Fruit fly (Drosophila melanogaster) whole organism, embryonic: ENCODE measurements around the gene CG13077.

Experiments used
- Asciz ChIP-seq: fragments of 200-800 bp; sonication (Bioruptor generic); optimal IDR thresholded peaks from 2 replicates; lab custom pipeline; 2017; ENCODE audit warnings: missing biosample characterization, mild to moderate bottlenecking, missing genetic modification characterization, missing genetic modification reagents
- CG10267 ChIP-seq: fragments of 200-800 bp; sonication (Bioruptor generic); optimal IDR thresholded peaks from 2 replicates; lab custom pipeline; 2018; ENCODE audit warnings: missing biosample characterization, mild to moderate bottlenecking, missing genetic modification characterization, moderate library complexity
- CG10274 ChIP-seq: fragments of 200-800 bp; sonication (Bioruptor generic); optimal IDR thresholded peaks from 3 replicates; lab custom pipeline; 2017; ENCODE audit warnings: missing biosample characterization, mild to moderate bottlenecking, missing genetic modification characterization
- CG12071 ChIP-seq: fragments of 200-800 bp; sonication (Bioruptor generic); optimal IDR thresholded peaks from 3 replicates; lab custom pipeline; 2018; ENCODE audit warnings: missing biosample characterization, mild to moderate bottlenecking, missing genetic modification characterization
- CG12104 ChIP-seq: fragments of 200-800 bp; sonication (Bioruptor generic); optimal IDR thresholded peaks from 3 replicates; lab custom pipeline; 2016; ENCODE audit warnings: missing biosample characterization, missing genetic modification characterization
- CG1233 ChIP-seq: fragments of 200-800 bp; sonication (Bioruptor generic); optimal IDR thresholded peaks from 4 replicates; lab custom pipeline; 2018; ENCODE audit warnings: missing biosample characterization, mild to moderate bottlenecking, missing genetic modification characterization
- CG13775 ChIP-seq: fragments of 200-800 bp; sonication (Bioruptor generic); optimal IDR thresholded peaks from 3 replicates; lab custom pipeline; 2017; ENCODE audit warnings: missing biosample characterization, mild to moderate bottlenecking, missing genetic modification characterization
- CG14965 ChIP-seq: fragments of 200-800 bp; sonication (Bioruptor generic); optimal IDR thresholded peaks from 2 replicates; lab custom pipeline; 2016; ENCODE audit warnings: missing biosample characterization, missing genetic modification characterization, borderline replicate concordance
- CG15269 ChIP-seq: fragments of 200-800 bp; sonication (Bioruptor generic); optimal IDR thresholded peaks from 2 replicates; lab custom pipeline; 2018; ENCODE audit warnings: missing biosample characterization, mild to moderate bottlenecking, missing genetic modification characterization, moderate library complexity
- CG16863 ChIP-seq: fragments of 200-800 bp; sonication (Bioruptor generic); optimal IDR thresholded peaks from 3 replicates; lab custom pipeline; 2016; ENCODE audit warnings: missing biosample characterization, missing genetic modification characterization
- CG17359 ChIP-seq: fragments of 200-800 bp; sonication (Bioruptor generic); optimal IDR thresholded peaks from 3 replicates; lab custom pipeline; 2018; ENCODE audit warnings: missing biosample characterization, mild to moderate bottlenecking, missing genetic modification characterization, moderate library complexity
- CG17568 ChIP-seq: fragments of 200-800 bp; sonication (Bioruptor generic); optimal IDR thresholded peaks from 2 replicates; lab custom pipeline; 2018; ENCODE audit warnings: missing biosample characterization, mild to moderate bottlenecking, missing genetic modification characterization, moderate library complexity
- CG17802 ChIP-seq: fragments of 200-800 bp; sonication (Bioruptor generic); optimal IDR thresholded peaks from 2 replicates; lab custom pipeline; 2018; ENCODE audit warnings: missing biosample characterization, mild to moderate bottlenecking, missing genetic modification characterization, moderate library complexity
- CG2120 ChIP-seq: fragments of 200-800 bp; sonication (Bioruptor generic); optimal IDR thresholded peaks from 3 replicates; lab custom pipeline; 2016; ENCODE audit warnings: missing biosample characterization, missing genetic modification characterization
- CG2712 ChIP-seq: fragments of 200-800 bp; optimal IDR thresholded peaks from 3 replicates; lab custom pipeline; 2019; ENCODE audit warnings: missing biosample characterization, mild to moderate bottlenecking, missing genetic modification characterization, moderate library complexity
- CG32772 ChIP-seq: fragments of 200-800 bp; sonication (Bioruptor generic); IDR thresholded peaks from 2 replicates; pipeline ENCODE4 v1.3.6; 2022; ENCODE audit warnings: missing biosample characterization, missing genetic modification characterization
- CG5245 ChIP-seq: fragments of 200-800 bp; sonication (Bioruptor generic); optimal IDR thresholded peaks from 3 replicates; lab custom pipeline; 2016; ENCODE audit warnings: missing biosample characterization, missing genetic modification characterization
- CG7839 ChIP-seq: fragments of 200-800 bp; sonication (Bioruptor generic); optimal IDR thresholded peaks from 3 replicates; lab custom pipeline; 2018; ENCODE audit warnings: missing biosample characterization, mild to moderate bottlenecking, missing genetic modification characterization, moderate library complexity
- CG8089 ChIP-seq: fragments of 200-800 bp; sonication (Bioruptor generic); optimal IDR thresholded peaks from 3 replicates; lab custom pipeline; 2016; ENCODE audit warnings: missing biosample characterization, missing genetic modification characterization
- CG8290 ChIP-seq, 3 experiments: fragments of 200-800 bp; sonication (Bioruptor generic); optimal IDR thresholded peaks; 2 replicates each; lab custom pipeline; 2016 to 2019; ENCODE audit warnings: missing biosample characterization in 3 of 3, missing genetic modification characterization in 3 of 3, mild to moderate bottlenecking in 2 of 3, moderate library complexity in 1 of 3
- CG8924 ChIP-seq: fragments of 200-800 bp; optimal IDR thresholded peaks from 3 replicates; lab custom pipeline; 2019; ENCODE audit warnings: missing biosample characterization, mild to moderate bottlenecking, missing genetic modification characterization, moderate library complexity
- CG9817 ChIP-seq: fragments of 200-800 bp; sonication (Bioruptor generic); optimal IDR thresholded peaks from 2 replicates; lab custom pipeline; 2018; ENCODE audit warnings: missing biosample characterization, mild to moderate bottlenecking, missing genetic modification characterization, moderate library complexity
- Dfd ChIP-seq, 2 experiments: fragments of >200 bp; optimal IDR thresholded peaks; 2 replicates each; lab custom pipeline; 2017; ENCODE audit warnings: missing biosample characterization in 2 of 2, missing genetic modification characterization in 2 of 2
- Doc3 ChIP-seq: fragments of 200-800 bp; sonication (Bioruptor generic); IDR thresholded peaks from 3 replicates; pipeline ENCODE4 v1.3.6; 2022; ENCODE audit warnings: missing biosample characterization, missing genetic modification characterization; ENCODE audit not compliant: partially characterized antibody
- Fer1 ChIP-seq: fragments of 200-800 bp; sonication (Bioruptor generic); optimal IDR thresholded peaks from 2 replicates; lab custom pipeline; 2017; ENCODE audit warnings: missing biosample characterization, mild to moderate bottlenecking, missing genetic modification characterization
- HmgD ChIP-seq: fragments of 200-800 bp; sonication (Bioruptor generic); optimal IDR thresholded peaks from 3 replicates; lab custom pipeline; 2016; ENCODE audit warnings: missing biosample characterization, missing genetic modification characterization
- Hr3 ChIP-seq: fragments of 200-800 bp; sonication (Bioruptor generic); optimal IDR thresholded peaks from 3 replicates; lab custom pipeline; 2016; ENCODE audit warnings: missing biosample characterization, missing genetic modification characterization
- MESR4 ChIP-seq: fragments of 200-800 bp; sonication (Bioruptor generic); optimal IDR thresholded peaks from 2 replicates; lab custom pipeline; 2018; ENCODE audit warnings: missing biosample characterization, mild to moderate bottlenecking, missing genetic modification characterization, moderate library complexity
- MTF-1 ChIP-seq: fragments of 200-800 bp; sonication (Bioruptor generic); optimal IDR thresholded peaks from 2 replicates; lab custom pipeline; 2018; ENCODE audit warnings: missing biosample characterization, mild to moderate bottlenecking, missing genetic modification characterization, borderline replicate concordance
- Mad ChIP-seq: fragments of 200-800 bp; sonication (Bioruptor generic); optimal IDR thresholded peaks from 2 replicates; lab custom pipeline; 2016; ENCODE audit warnings: missing biosample characterization, missing genetic modification characterization
- Oli ChIP-seq: fragments of 200-800 bp; sonication (Bioruptor generic); optimal IDR thresholded peaks from 2 replicates; lab custom pipeline; 2018; ENCODE audit warnings: missing biosample characterization, mild to moderate bottlenecking, missing genetic modification characterization, moderate library complexity
- al ChIP-seq: fragments of 200-800 bp; sonication (Bioruptor generic); IDR thresholded peaks from 2 replicates; pipeline ENCODE4 v1.3.6; 2022; ENCODE audit warnings: missing biosample characterization, missing genetic modification characterization
- ara ChIP-seq: fragments of 200-800 bp; sonication (Bioruptor generic); IDR thresholded peaks from 2 replicates; pipeline ENCODE4 v1.3.6; 2022; ENCODE audit warnings: missing biosample characterization, missing genetic modification characterization
- bbx ChIP-seq: fragments of 200-800 bp; sonication (Bioruptor generic); IDR thresholded peaks from 2 replicates; pipeline ENCODE4 v1.3.6; 2022; ENCODE audit warnings: missing biosample characterization, missing genetic modification characterization; ENCODE audit not compliant: partially characterized antibody
- ci ChIP-seq: fragments of 200-800 bp; sonication (Bioruptor generic); IDR thresholded peaks from 3 replicates; pipeline ENCODE4 v1.3.6; 2022; ENCODE audit warnings: missing biosample characterization, missing genetic modification characterization
- da ChIP-seq: fragments of 200-800 bp; sonication (Bioruptor generic); optimal IDR thresholded peaks from 2 replicates; lab custom pipeline; 2016; ENCODE audit warnings: missing biosample characterization, missing genetic modification characterization
- dan ChIP-seq: fragments of 200-800 bp; sonication (Bioruptor generic); IDR thresholded peaks from 2 replicates; pipeline ENCODE4 v1.3.6; 2022; ENCODE audit warnings: missing biosample characterization, missing genetic modification characterization
- en ChIP-seq: fragments of 200-800 bp; sonication (Bioruptor generic); optimal IDR thresholded peaks from 2 replicates; lab custom pipeline; 2016; ENCODE audit warnings: missing biosample characterization, missing genetic modification characterization
- fru ChIP-seq: fragments of >200 bp; optimal IDR thresholded peaks from 2 replicates; lab custom pipeline; 2017
- her ChIP-seq: fragments of 200-800 bp; sonication (Bioruptor generic); optimal IDR thresholded peaks from 2 replicates; lab custom pipeline; 2016; ENCODE audit warnings: missing biosample characterization, missing genetic modification characterization
- lab ChIP-seq: fragments of 200-800 bp; sonication (Bioruptor generic); optimal IDR thresholded peaks from 3 replicates; lab custom pipeline; 2017; ENCODE audit warnings: missing biosample characterization, missing genetic modification characterization, mild to moderate bottlenecking, moderate library complexity, missing genetic modification reagents
- sc ChIP-seq, 3 experiments: fragments of >200 bp in 2 of 3; fragments of 200-800 bp in 1 of 3; sonication (Bioruptor generic) in 1 of 3; optimal IDR thresholded peaks; 2 replicates in 2 of 3; 3 replicates in 1 of 3; lab custom pipeline; 2017; ENCODE audit warnings: mild to moderate bottlenecking in 1 of 3, missing biosample characterization in 1 of 3, missing genetic modification characterization in 1 of 3, missing genetic modification reagents in 1 of 3
- sens ChIP-seq: fragments of 200-800 bp; sonication (Bioruptor generic); peaks from one replicate; lab custom pipeline; 2016; ENCODE audit warnings: missing biosample characterization, missing genetic modification characterization
- tgo ChIP-seq: fragments of 200-800 bp; sonication (Bioruptor generic); IDR thresholded peaks from 3 replicates; pipeline ENCODE4 v1.3.6; 2022; ENCODE audit warnings: missing biosample characterization, missing genetic modification characterization
- tin ChIP-seq: fragments of 200-800 bp; sonication (Bioruptor generic); optimal IDR thresholded peaks from 3 replicates; lab custom pipeline; 2016; ENCODE audit warnings: missing biosample characterization, missing genetic modification characterization
- tup ChIP-seq: fragments of 200-800 bp; sonication (Bioruptor generic); optimal IDR thresholded peaks from 2 replicates; lab custom pipeline; 2016; ENCODE audit warnings: missing biosample characterization, mild to moderate bottlenecking, missing genetic modification characterization, moderate library complexity
- tx ChIP-seq: fragments of 200-800 bp; sonication (Bioruptor generic); optimal IDR thresholded peaks from 2 replicates; lab custom pipeline; 2016; ENCODE audit warnings: missing biosample characterization, missing genetic modification characterization
- usp ChIP-seq: fragments of >200 bp; optimal IDR thresholded peaks from 2 replicates; lab custom pipeline; 2017; ENCODE audit warnings: missing biosample characterization, missing genetic modification characterization
- wdn ChIP-seq: fragments of 200-800 bp; sonication (Bioruptor generic); IDR thresholded peaks from 2 replicates; pipeline ENCODE4 v1.3.6; 2022; ENCODE audit warnings: missing biosample characterization, missing genetic modification characterization
- yki ChIP-seq: fragments of >200 bp; optimal IDR thresholded peaks from 3 replicates; lab custom pipeline; 2018

The CG13077 gene

dm6 chr2L:19537779-19538456, 27.7 kb upstream of the CG13077 start, which contains the start of gene CG13082 (continued):
- TF ChIP-seq CG17568 (GFP tag; lab: Kevin White, UChicago): peak; percentile 5
- peak; percentile 62 for TF ChIP-seq CG8924 (tag; lab: Kevin White, UChicago)
- no peak for TF ChIP-seq usp (GFP tag; lab: Kevin White, UChicago)
- peak; percentile 10 for TF ChIP-seq tup
- no peak for TF ChIP-seq CG12071 (GFP tag; lab: Kevin White, UChicago)
- peak; percentile 23 for TF ChIP-seq tx
- peak; percentile 83 for TF ChIP-seq CG2712
- no peak for TF ChIP-seq CG8089
- peak; percentile 59 for TF ChIP-seq CG7839
- TF ChIP-seq tin: peak; percentile 52
- peak; percentile 39 for TF ChIP-seq Asciz (GFP tag; lab: Kevin White, UChicago)
- no peak for TF ChIP-seq Dfd (GFP tag; optimal IDR thresholded peaks at IDR 0.05; lab: Kevin White, UChicago)
- no peak for TF ChIP-seq MTF-1 (GFP tag; lab: Kevin White, UChicago)
- peak; percentile 26 for TF ChIP-seq Hr3
- TF ChIP-seq CG16863 (GFP tag; lab: Kevin White, UChicago): peak; percentile 54
- peak; percentile 6 for TF ChIP-seq Mad (GFP tag; lab: Kevin White, UChicago)
- TF ChIP-seq dan: no peak
- peak; percentile 36 for TF ChIP-seq CG5245 (GFP tag; lab: Kevin White, UChicago)
- TF ChIP-seq CG10274: no peak
- TF ChIP-seq Oli: peak; percentile 50
- TF ChIP-seq CG2120 (GFP tag; lab: Kevin White, UChicago): no peak
- TF ChIP-seq CG13775 (GFP tag; lab: Kevin White, UChicago): peak; percentile 54
- peak; percentile 51; the same call in 1 of the 2 replicates for TF ChIP-seq ara (GFP tag; lab: Robert Waterston, UW)
- peak; percentile 60 for TF ChIP-seq CG10267 (tag; lab: Kevin White, UChicago)
- peak; percentile 13 for TF ChIP-seq CG9817 (tag; lab: Kevin White, UChicago)
- TF ChIP-seq bbx (GFP tag; lab: Robert Waterston, UW): no peak
- TF ChIP-seq CG17359 (tag; lab: Kevin White, UChicago): peak; percentile 11
- TF ChIP-seq da: no peak
- TF ChIP-seq, all 482 proteins: peak for 166

- TF ChIP-seq sc (optimal IDR thresholded peaks at IDR 0.05; lab: Kevin White, UChicago): no peak
- no peak for TF ChIP-seq sc (GFP tag; optimal IDR thresholded peaks at IDR 0.05; lab: Kevin White, UChicago)
- TF ChIP-seq CG14965: no peak
- no peak for TF ChIP-seq lab (GFP tag; lab: Kevin White, UChicago)
- no peak for TF ChIP-seq wdn (GFP tag; lab: Robert Waterston, UW)
- TF ChIP-seq yki (lab: Kevin White, UChicago): no peak
- no peak for TF ChIP-seq al (GFP tag; lab: Robert Waterston, UW)
- no peak for TF ChIP-seq fru
- TF ChIP-seq her: no peak
- TF ChIP-seq CG17802 (tag; lab: Kevin White, UChicago): no peak
Observed at dm6 chr2L:19540307-19540706, 25.4 kb upstream of the CG13077 start, which contains the start of gene CG13081. TSS of gene CG13081 (plus strand) at chr2L:19540607.

dm6 chr2L:19542268-19542773, 23.3 kb upstream of the CG13077 start:
- TF ChIP-seq CG32772: no peak
- TF ChIP-seq ci: no peak
- peak; percentile 85 for TF ChIP-seq Doc3
- TF ChIP-seq tgo (GFP tag; lab: Robert Waterston, UW): no peak
- peak; percentile 60 for TF ChIP-seq sens
- TF ChIP-seq en: no peak
- TF ChIP-seq CG15269 (tag; lab: Kevin White, UChicago): no peak
- TF ChIP-seq MESR4: peak; percentile 82
- TF ChIP-seq Fer1 (GFP tag; lab: Kevin White, UChicago): peak; percentile 26
- TF ChIP-seq CG8290 (GFP tag; optimal IDR thresholded peaks at IDR 0.05; lab: Kevin White, UChicago): no peak
- TF ChIP-seq CG8290 (tag; optimal IDR thresholded peaks at IDR 0.05; lab: Kevin White, UChicago): peak in 1 of 2 experiments; percentile 48
- TF ChIP-seq CG12104 (GFP tag; lab: Kevin White, UChicago): no peak
- no peak for TF ChIP-seq CG1233 (GFP tag; lab: Kevin White, UChicago)
- TF ChIP-seq HmgD (GFP tag; lab: Kevin White, UChicago): peak; percentile 38
